Fruit fly (Drosophila melanogaster) whole organism, prepupa: ENCODE measurements around the gene Ets21C.

Experiments used
- Blimp-1 ChIP-seq: fragments of 200-800 bp; sonication (Bioruptor generic); optimal IDR thresholded peaks from 3 replicates; lab custom pipeline; 2017; ENCODE audit warnings: missing biosample characterization, missing genetic modification characterization, mild to moderate bottlenecking, moderate library complexity, missing genetic modification reagents
- CG10631 ChIP-seq: fragments of 200-800 bp; sonication (Bioruptor generic); optimal IDR thresholded peaks from 2 replicates; lab custom pipeline; 2016; ENCODE audit warnings: missing biosample characterization, missing genetic modification characterization
- CG10669 ChIP-seq: fragments of 200-800 bp; sonication (Bioruptor generic); optimal IDR thresholded peaks from 3 replicates; lab custom pipeline; 2018; ENCODE audit warnings: missing biosample characterization, mild to moderate bottlenecking, missing genetic modification characterization, moderate library complexity
- CG11294 ChIP-seq: fragments of 200-800 bp; sonication (Bioruptor generic); IDR thresholded peaks from 2 replicates; pipeline ENCODE4 v1.3.6; 2022; ENCODE audit warnings: missing biosample characterization, missing genetic modification characterization
- CG15336 ChIP-seq: fragments of 200-800 bp; sonication (Bioruptor generic); IDR thresholded peaks from 2 replicates; pipeline ENCODE4 v1.3.6; 2022; ENCODE audit warnings: missing biosample characterization, missing genetic modification characterization
- CG1621 ChIP-seq: fragments of 200-800 bp; sonication (Bioruptor generic); optimal IDR thresholded peaks from 3 replicates; lab custom pipeline; 2018; ENCODE audit warnings: missing biosample characterization, mild to moderate bottlenecking, missing genetic modification characterization
- CG16779 ChIP-seq: fragments of 200-800 bp; sonication (Bioruptor generic); optimal IDR thresholded peaks from 3 replicates; lab custom pipeline; 2017; ENCODE audit warnings: missing biosample characterization, mild to moderate bottlenecking, missing genetic modification characterization
- CG3032 ChIP-seq: fragments of 200-800 bp; optimal IDR thresholded peaks from 2 replicates; lab custom pipeline; 2019; ENCODE audit warnings: missing biosample characterization, mild to moderate bottlenecking, missing genetic modification characterization, moderate library complexity
- CG31627 ChIP-seq: fragments of 200-800 bp; sonication (Bioruptor generic); optimal IDR thresholded peaks from 3 replicates; lab custom pipeline; 2016; ENCODE audit warnings: missing biosample characterization, missing genetic modification characterization
- CG3919 ChIP-seq: fragments of 200-800 bp; sonication (Bioruptor generic); optimal IDR thresholded peaks from 3 replicates; lab custom pipeline; 2016; ENCODE audit warnings: missing biosample characterization, missing genetic modification characterization
- CG4318 ChIP-seq: fragments of 200-800 bp; sonication (Bioruptor generic); optimal IDR thresholded peaks from 3 replicates; lab custom pipeline; 2017; ENCODE audit warnings: missing biosample characterization, mild to moderate bottlenecking, missing genetic modification characterization
- CG6163 ChIP-seq: fragments of 200-800 bp; sonication (Bioruptor generic); IDR thresholded peaks from 3 replicates; pipeline ENCODE4 v1.3.6; 2022; ENCODE audit warnings: missing biosample characterization, missing genetic modification characterization
- CG6276 ChIP-seq: fragments of 200-800 bp; sonication (Bioruptor generic); optimal IDR thresholded peaks from 2 replicates; lab custom pipeline; 2017; ENCODE audit warnings: missing biosample characterization, mild to moderate bottlenecking, missing genetic modification characterization
- CG6792 ChIP-seq: fragments of 200-800 bp; sonication (Bioruptor generic); optimal IDR thresholded peaks from 3 replicates; lab custom pipeline; 2016; ENCODE audit warnings: missing biosample characterization, missing genetic modification characterization
- CG6808 ChIP-seq: fragments of 200-800 bp; sonication (Bioruptor generic); optimal IDR thresholded peaks from 3 replicates; lab custom pipeline; 2017; ENCODE audit warnings: missing biosample characterization, missing genetic modification characterization, mild to moderate bottlenecking, moderate library complexity, missing genetic modification reagents
- CG7368 ChIP-seq: fragments of 200-800 bp; sonication (Bioruptor generic); optimal IDR thresholded peaks from 3 replicates; lab custom pipeline; 2016; ENCODE audit warnings: missing biosample characterization, missing genetic modification characterization
- CG8319 ChIP-seq: fragments of 200-800 bp; sonication (Bioruptor generic); optimal IDR thresholded peaks from 3 replicates; lab custom pipeline; 2016; ENCODE audit warnings: missing biosample characterization, missing genetic modification characterization
- CG9139 ChIP-seq: fragments of 200-800 bp; sonication (Bioruptor generic); optimal IDR thresholded peaks from 3 replicates; lab custom pipeline; 2017; ENCODE audit warnings: missing biosample characterization, mild to moderate bottlenecking, missing genetic modification characterization
- Eip75B ChIP-seq: fragments of 200-800 bp; sonication (Bioruptor generic); optimal IDR thresholded peaks from 3 replicates; lab custom pipeline; 2016; ENCODE audit warnings: missing biosample characterization, missing genetic modification characterization
- Eip78C ChIP-seq: fragments of 200-800 bp; sonication (Bioruptor generic); peaks from one replicate; lab custom pipeline; 2016; ENCODE audit warnings: missing biosample characterization, missing genetic modification characterization
- Ets21C ChIP-seq: fragments of 200-800 bp; sonication (Bioruptor generic); optimal IDR thresholded peaks from 3 replicates; lab custom pipeline; 2016; ENCODE audit warnings: missing biosample characterization, missing genetic modification characterization
- Ets96B ChIP-seq: fragments of 200-800 bp; optimal IDR thresholded peaks from 2 replicates; lab custom pipeline; 2019; ENCODE audit warnings: missing biosample characterization, mild to moderate bottlenecking, missing genetic modification characterization, moderate library complexity
- Gug ChIP-seq: fragments of 200-800 bp; sonication (Bioruptor generic); IDR thresholded peaks from 2 replicates; pipeline ENCODE4 v1.3.6; 2022; ENCODE audit warnings: missing biosample characterization, missing genetic modification characterization
- Hr38 ChIP-seq: sonication (Bioruptor generic); optimal IDR thresholded peaks from 2 replicates; lab custom pipeline; 2016; ENCODE audit warnings: missing biosample characterization, missing genetic modification characterization
- Hr39 ChIP-seq: fragments of 200-800 bp; sonication (Bioruptor generic); optimal IDR thresholded peaks from 2 replicates; lab custom pipeline; 2016; ENCODE audit warnings: missing biosample characterization, missing genetic modification characterization
- Hr4 ChIP-seq: fragments of 200-800 bp; sonication (Bioruptor generic); optimal IDR thresholded peaks from 3 replicates; lab custom pipeline; 2016; ENCODE audit warnings: missing biosample characterization, missing genetic modification characterization
- Lpt ChIP-seq: fragments of 200-800 bp; sonication (Bioruptor generic); optimal IDR thresholded peaks from 3 replicates; lab custom pipeline; 2016; ENCODE audit warnings: missing biosample characterization, missing genetic modification characterization
- Met ChIP-seq: fragments of 200-800 bp; sonication (Bioruptor generic); optimal IDR thresholded peaks from 3 replicates; lab custom pipeline; 2016; ENCODE audit warnings: missing biosample characterization, missing genetic modification characterization
- OdsH ChIP-seq: fragments of 200-800 bp; sonication (Bioruptor generic); optimal IDR thresholded peaks from 3 replicates; lab custom pipeline; 2016; ENCODE audit warnings: missing biosample characterization, missing genetic modification characterization
- Sox102F ChIP-seq: fragments of 200-800 bp; sonication (Bioruptor generic); optimal IDR thresholded peaks from 2 replicates; lab custom pipeline; 2016; ENCODE audit warnings: missing biosample characterization, mild to moderate bottlenecking, missing genetic modification characterization
- Sox14 ChIP-seq: fragments of 200-800 bp; sonication (Bioruptor generic); optimal IDR thresholded peaks from 3 replicates; lab custom pipeline; 2016; ENCODE audit warnings: missing biosample characterization, missing genetic modification characterization
- Sox15 ChIP-seq: fragments of 200-800 bp; sonication (Bioruptor generic); optimal IDR thresholded peaks from 3 replicates; lab custom pipeline; 2016; ENCODE audit warnings: missing biosample characterization, missing genetic modification characterization
- acj6 ChIP-seq: fragments of 200-800 bp; sonication (Bioruptor generic); optimal IDR thresholded peaks from 3 replicates; lab custom pipeline; 2016; ENCODE audit warnings: missing biosample characterization, missing genetic modification characterization
- cyc ChIP-seq: fragments of 200-800 bp; sonication (Bioruptor generic); optimal IDR thresholded peaks from 3 replicates; lab custom pipeline; 2016; ENCODE audit warnings: missing biosample characterization, missing genetic modification characterization
- dac ChIP-seq: fragments of 200-800 bp; sonication (Bioruptor generic); optimal IDR thresholded peaks from 2 replicates; lab custom pipeline; 2017; ENCODE audit warnings: missing biosample characterization, mild to moderate bottlenecking, missing genetic modification characterization
- dsx ChIP-seq: fragments of 200-800 bp; optimal IDR thresholded peaks from 3 replicates; lab custom pipeline; 2019; ENCODE audit warnings: missing biosample characterization, mild to moderate bottlenecking, missing genetic modification characterization, moderate library complexity; ENCODE audit not compliant: poor library complexity, severe bottlenecking
- eg ChIP-seq: fragments of 200-800 bp; sonication (Bioruptor generic); IDR thresholded peaks from 3 replicates; pipeline ENCODE4 v1.3.6; 2022; ENCODE audit warnings: missing biosample characterization, missing genetic modification characterization
- esn ChIP-seq: fragments of 200-800 bp; sonication (Bioruptor generic); optimal IDR thresholded peaks from 2 replicates; lab custom pipeline; 2016; ENCODE audit warnings: missing biosample characterization, mild to moderate bottlenecking, missing genetic modification characterization, moderate library complexity
- fd59A ChIP-seq: fragments of 200-800 bp; sonication (Bioruptor generic); optimal IDR thresholded peaks from 2 replicates; lab custom pipeline; 2017; ENCODE audit warnings: missing biosample characterization, mild to moderate bottlenecking, missing genetic modification characterization, missing genetic modification reagents
- fd85E ChIP-seq: fragments of 200-800 bp; sonication (Bioruptor generic); optimal IDR thresholded peaks from 3 replicates; lab custom pipeline; 2016; ENCODE audit warnings: missing biosample characterization, missing genetic modification characterization
- fkh ChIP-seq: fragments of 200-800 bp; sonication (Bioruptor generic); optimal IDR thresholded peaks from 3 replicates; lab custom pipeline; 2017; ENCODE audit warnings: missing biosample characterization, mild to moderate bottlenecking, missing genetic modification characterization, moderate library complexity
- lz ChIP-seq: fragments of 200-800 bp; sonication (Bioruptor generic); optimal IDR thresholded peaks from 3 replicates; lab custom pipeline; 2016; ENCODE audit warnings: missing biosample characterization, missing genetic modification characterization
- net ChIP-seq: fragments of 200-800 bp; sonication (Bioruptor generic); optimal IDR thresholded peaks from 3 replicates; lab custom pipeline; 2016; ENCODE audit warnings: missing biosample characterization, missing genetic modification characterization
- salr ChIP-seq, 2 experiments: fragments of 200-800 bp; sonication (Bioruptor generic); optimal IDR thresholded peaks; 3 replicates each; lab custom pipeline; 2016 to 2018; ENCODE audit warnings: missing biosample characterization in 2 of 2, missing genetic modification characterization in 2 of 2, mild to moderate bottlenecking in 1 of 2
- spab ChIP-seq: fragments of 200-800 bp; sonication (Bioruptor generic); optimal IDR thresholded peaks from 2 replicates; lab custom pipeline; 2017; ENCODE audit warnings: missing biosample characterization, mild to moderate bottlenecking, missing genetic modification characterization, missing genetic modification reagents
- ss ChIP-seq, 2 experiments: fragments of 200-800 bp; sonication (Bioruptor generic); optimal IDR thresholded peaks; 2 replicates in 1 of 2; 3 replicates in 1 of 2; lab custom pipeline; 2017 to 2018; ENCODE audit warnings: mild to moderate bottlenecking in 2 of 2, missing biosample characterization in 2 of 2, missing genetic modification characterization in 2 of 2, moderate library complexity in 1 of 2
- svp ChIP-seq: fragments of 200-800 bp; sonication (Bioruptor generic); peaks from one replicate; lab custom pipeline; 2016; ENCODE audit warnings: missing biosample characterization, missing genetic modification characterization
- vri ChIP-seq: fragments of 200-800 bp; sonication (Bioruptor generic); optimal IDR thresholded peaks from 3 replicates; lab custom pipeline; 2016; ENCODE audit warnings: missing biosample characterization, mild to moderate bottlenecking, missing genetic modification characterization

Gene Ets21C

DNA sequence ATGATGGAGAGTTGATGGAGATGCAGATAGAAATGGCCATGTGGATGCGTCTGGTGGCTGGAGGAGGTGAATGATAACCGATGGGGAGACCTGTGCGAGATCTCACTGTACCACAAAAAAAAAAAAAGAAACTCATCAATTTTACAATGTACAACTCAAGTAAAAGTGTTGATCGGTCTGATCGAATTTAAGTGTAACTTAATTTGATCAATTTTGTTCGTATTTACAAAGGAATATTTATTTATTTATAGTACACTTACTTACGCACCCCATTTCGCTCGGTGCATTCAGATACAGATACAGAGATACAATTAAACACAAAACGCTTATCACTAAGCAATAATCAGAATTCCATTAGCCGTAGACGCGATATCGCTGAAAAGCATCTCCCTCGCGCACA is 30.0 kb downstream of the Ets21C start (continued):
- TF ChIP-seq acj6 (GFP tag; lab: Kevin White, UChicago): peak; percentile 41
- peak; percentile 16 for TF ChIP-seq fd59A (GFP tag; lab: Kevin White, UChicago)
- TF ChIP-seq Ets96B (tag; lab: Kevin White, UChicago): peak; percentile 51
- peak; percentile 82 for TF ChIP-seq Eip78C (GFP tag; lab: Kevin White, UChicago)
- no peak for TF ChIP-seq CG1621 (tag; lab: Kevin White, UChicago)
- peak; percentile 45 for TF ChIP-seq Hr39 (GFP tag; lab: Kevin White, UChicago)
- peak; percentile 63 for TF ChIP-seq CG3919 (GFP tag; lab: Kevin White, UChicago)
- 0 out of 2 replicates have a peak, but pooled peaks have one; percentile 22 for TF ChIP-seq Gug
- TF ChIP-seq Blimp-1: no peak
- peak; percentile 40 for TF ChIP-seq cyc (GFP tag; lab: Kevin White, UChicago)
- TF ChIP-seq ss (GFP tag; optimal IDR thresholded peaks at IDR 0.05; lab: Kevin White, UChicago): no peak
- peak; percentile 28 to 42 for TF ChIP-seq salr (GFP tag; optimal IDR thresholded peaks at IDR 0.05; lab: Kevin White, UChicago)
- peak; percentile 40 for TF ChIP-seq lz (GFP tag; lab: Kevin White, UChicago)
- peak; percentile 46; the same call in 2 of the 3 replicates for TF ChIP-seq eg (GFP tag; lab: Robert Waterston, UW)
- TF ChIP-seq Hr38 (GFP tag; lab: Kevin White, UChicago): no peak
- no peak for TF ChIP-seq fkh (GFP tag; lab: Kevin White, UChicago)
- TF ChIP-seq CG6163 (GFP tag; lab: Robert Waterston, UW): peak; percentile 55; the same call in 1 of the 3 replicates
- TF ChIP-seq CG6276 (GFP tag; lab: Kevin White, UChicago): peak; percentile 43
- no peak for TF ChIP-seq fd85E (GFP tag; lab: Kevin White, UChicago)
- TF ChIP-seq Met (GFP tag; lab: Kevin White, UChicago): peak; percentile 62
- TF ChIP-seq Sox15 (GFP tag; lab: Kevin White, UChicago): no peak
- TF ChIP-seq CG6808 (GFP tag; lab: Kevin White, UChicago): peak; percentile 33
- TF ChIP-seq CG9139 (GFP tag; lab: Kevin White, UChicago): no peak
- peak; percentile 68 for TF ChIP-seq OdsH (GFP tag; lab: Kevin White, UChicago)
- peak; percentile 30 for TF ChIP-seq Sox14 (GFP tag; lab: Kevin White, UChicago)
- TF ChIP-seq CG10669: peak; percentile 36
- peak; percentile 48 for TF ChIP-seq CG15336
- no peak for TF ChIP-seq dac (GFP tag; lab: Kevin White, UChicago)
- TF ChIP-seq CG10631: peak; percentile 58
- TF ChIP-seq CG6792 (GFP tag; lab: Kevin White, UChicago): no peak
- TF ChIP-seq CG3032 (tag; lab: Kevin White, UChicago): peak; percentile 19
- peak; percentile 29 for TF ChIP-seq CG4318 (GFP tag; lab: Kevin White, UChicago)
- TF ChIP-seq Eip75B (GFP tag; lab: Kevin White, UChicago): peak; percentile 43
- peak; percentile 58 for TF ChIP-seq esn
- TF ChIP-seq CG8319 (GFP tag; lab: Kevin White, UChicago): peak; percentile 35

DNA sequence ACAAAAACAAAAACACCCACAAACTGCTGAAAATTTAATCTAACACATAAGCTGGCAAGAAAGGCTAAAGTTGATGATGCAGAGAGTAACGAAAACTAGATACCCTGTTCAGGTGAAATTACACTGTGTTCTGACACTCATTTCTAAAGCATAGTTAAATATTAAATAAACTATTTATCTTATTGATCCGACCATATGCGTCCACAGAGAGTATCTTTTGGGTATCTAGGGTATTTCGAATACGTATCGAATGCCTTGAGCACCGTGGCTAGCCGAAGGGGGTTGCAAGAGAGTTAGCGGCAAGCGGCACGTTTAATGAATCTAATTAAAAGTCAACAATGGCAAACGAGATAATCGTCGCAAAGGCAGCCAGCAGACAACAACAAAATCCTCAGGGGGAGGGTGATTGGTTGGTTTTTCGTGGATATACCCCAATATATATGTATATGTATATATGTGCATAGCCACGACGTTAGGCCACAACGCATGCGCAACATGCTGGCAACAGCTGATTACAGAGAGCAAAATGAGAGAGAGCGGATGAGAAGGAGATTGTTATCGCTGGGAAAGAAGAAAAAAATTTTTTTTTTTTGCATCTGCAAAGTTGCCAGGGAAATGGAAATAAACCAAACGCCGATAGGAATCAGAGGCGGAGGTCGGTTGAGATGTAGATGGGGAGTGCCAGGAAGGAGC is 30.6 kb downstream of the Ets21C start:
- TF ChIP-seq dsx (GFP tag; lab: Kevin White, UChicago) (no peak), CG7368 (peak; percentile 19), CG8319 (GFP tag; lab: Kevin White, UChicago) (no peak), Sox14 (GFP tag; lab: Kevin White, UChicago) (no peak), CG31627 (GFP tag; lab: Kevin White, UChicago) (no peak), lz (GFP tag; lab: Kevin White, UChicago) (no peak), Ets96B (tag; lab: Kevin White, UChicago) (no peak), CG16779 (no peak), net (GFP tag; lab: Kevin White, UChicago) (no peak), svp (GFP tag; lab: Kevin White, UChicago) (peak; percentile 42), cyc (GFP tag; lab: Kevin White, UChicago) (no peak), CG11294 (GFP tag; lab: Robert Waterston, UW) (no peak), Hr4 (GFP tag; lab: Kevin White, UChicago) (peak; percentile 54), Sox15 (GFP tag; lab: Kevin White, UChicago) (no peak), spab (GFP tag; lab: Kevin White, UChicago) (no peak), vri (GFP tag; lab: Kevin White, UChicago) (peak; percentile 23), Ets21C (GFP tag; lab: Kevin White, UChicago) (no peak), CG6163 (GFP tag; lab: Robert Waterston, UW) (peak; percentile 30; the same call in 2 of the 3 replicates), Lpt (GFP tag; lab: Kevin White, UChicago) (no peak), dac (GFP tag; lab: Kevin White, UChicago) (no peak), CG6276 (GFP tag; lab: Kevin White, UChicago) (no peak), Sox102F (GFP tag; lab: Kevin White, UChicago) (no peak), OdsH (GFP tag; lab: Kevin White, UChicago) (peak; percentile 15)
